Fruit fly (Drosophila melanogaster) whole organism, embryonic: ENCODE measurements around the gene CG9550.

Source experiments
- Bgb ChIP-seq: fragments of 200-800 bp; sonication (Bioruptor generic); IDR thresholded peaks from 2 replicates; pipeline ENCODE4 v1.3.6; 2022; ENCODE audit warnings: missing biosample characterization, missing genetic modification characterization; ENCODE audit not compliant: partially characterized antibody
- CG10979 ChIP-seq: fragments of 200-800 bp; sonication (Bioruptor generic); optimal IDR thresholded peaks from 2 replicates; lab custom pipeline; 2018; ENCODE audit warnings: missing biosample characterization, mild to moderate bottlenecking, missing genetic modification characterization, moderate library complexity
- CG17612 ChIP-seq: fragments of 200-800 bp; sonication (Bioruptor generic); IDR thresholded peaks from 2 replicates; pipeline ENCODE4 v1.3.6; 2022; ENCODE audit warnings: missing biosample characterization, missing genetic modification characterization
- Dad ChIP-seq: fragments of 200-800 bp; sonication (Bioruptor generic); optimal IDR thresholded peaks from 3 replicates; lab custom pipeline; 2016; ENCODE audit warnings: missing biosample characterization, missing genetic modification characterization
- prd ChIP-seq, 3 experiments: fragments of >200 bp in 2 of 3; fragments of 200-800 bp in 1 of 3; sonication (Bioruptor generic) in 1 of 3; optimal IDR thresholded peaks in 2 of 3; IDR thresholded peaks in 1 of 3; 2 replicates in 2 of 3; 3 replicates in 1 of 3; pipeline versions ENCODE4 v1.3.6 to Lab custom; 2017 to 2022; ENCODE audit warnings: missing biosample characterization in 1 of 3, missing genetic modification characterization in 1 of 3

- no peak for TF ChIP-seq CG17612 (GFP tag; lab: Robert Waterston, UW)
- TF ChIP-seq Bgb (GFP tag; lab: Robert Waterston, UW) = no peak
- TF ChIP-seq CG10979 = no peak
- TF ChIP-seq Dad (GFP tag; lab: Kevin White, UChicago) = no peak
- TF ChIP-seq prd (optimal IDR thresholded peaks at IDR 0.05; lab: Kevin White, UChicago) = no peak
- TF ChIP-seq prd (GFP tag; IDR thresholded peaks at IDR 0.05; lab: Robert Waterston, UW) = no peak
Measured at dm6 chr2L:6500648-6501325, 3.9 kb downstream of the CG9550 start.
